Worm (Caenorhabditis elegans) whole organism, L4 larva: ENCODE results near the gene srg-60.

ENCODE experiments used
- D1046.2 ChIP-seq: fragments of 200-800 bp; sonication (Bioruptor generic); IDR thresholded peaks from 2 replicates; pipeline ENCODE4 v1.3.6; 2022; ENCODE audit warnings: missing genetic modification characterization, missing compliant biosample characterization
- F10B5.3 ChIP-seq: sonication (generic microtip); optimal IDR thresholded peaks from 2 replicates; lab custom pipeline; 2016; ENCODE audit warnings: mild to moderate bottlenecking, missing genetic modification characterization, missing compliant biosample characterization
- F26F4.8 ChIP-seq: fragments of 200-800 bp; sonication (Bioruptor generic); conservative IDR thresholded peaks from 2 replicates; pipeline ENCODE4 v1.3.6; 2022; ENCODE audit warnings: missing genetic modification characterization, missing compliant biosample characterization
- T26A8.4 ChIP-seq: fragments of 200-800 bp; sonication (Bioruptor generic); IDR thresholded peaks from 2 replicates; pipeline ENCODE4 v1.3.6; 2022; ENCODE audit warnings: missing genetic modification characterization, missing compliant biosample characterization
- Y5F2A.4 ChIP-seq: fragments of 200-800 bp; sonication (Bioruptor generic); optimal IDR thresholded peaks from 2 replicates; lab custom pipeline; 2018; ENCODE audit warnings: mild to moderate bottlenecking, missing genetic modification characterization, missing compliant biosample characterization
- attf-4 ChIP-seq: sonication (generic microtip); optimal IDR thresholded peaks from 3 replicates; lab custom pipeline; 2017; ENCODE audit warnings: missing biosample characterization, missing genetic modification characterization
- ceh-28 ChIP-seq: fragments of 150-350 bp; optimal IDR thresholded peaks from 2 replicates; lab custom pipeline; 2014; ENCODE audit warnings: missing biosample characterization, missing genetic modification reagents, missing genetic modification characterization
- ceh-32 ChIP-seq: sonication (generic microtip); optimal IDR thresholded peaks from 2 replicates; lab custom pipeline; 2016; ENCODE audit warnings: mild to moderate bottlenecking, missing genetic modification characterization, missing compliant biosample characterization; ENCODE audit not compliant: poor library complexity
- ceh-82 ChIP-seq: sonication (generic microtip); optimal IDR thresholded peaks from 2 replicates; lab custom pipeline; 2017; ENCODE audit warnings: missing biosample characterization, missing genetic modification characterization
- cey-2 ChIP-seq: sonication (generic microtip); optimal IDR thresholded peaks from 3 replicates; lab custom pipeline; 2017; ENCODE audit warnings: missing genetic modification characterization, mild to moderate bottlenecking, missing compliant biosample characterization, antibody characterized with exemption, borderline replicate concordance; ENCODE audit not compliant: insufficient read depth
- ctbp-1 ChIP-seq: fragments of 200-800 bp; sonication (Bioruptor generic); IDR thresholded peaks from 2 replicates; pipeline ENCODE4 v1.3.6; 2022; ENCODE audit warnings: missing genetic modification reagents, missing genetic modification characterization, missing compliant biosample characterization
- daf-12 ChIP-seq: fragments of 150-350 bp; optimal IDR thresholded peaks from 2 replicates; lab custom pipeline; 2014; ENCODE audit warnings: missing biosample characterization, missing genetic modification reagents, missing genetic modification characterization
- dmd-9 ChIP-seq: fragments of 200-800 bp; sonication (Bioruptor generic); IDR thresholded peaks from 2 replicates; pipeline ENCODE4 v1.3.6; 2022; ENCODE audit warnings: missing genetic modification reagents, missing genetic modification characterization, missing compliant biosample characterization
- duxl-1 ChIP-seq: sonication (generic microtip); optimal IDR thresholded peaks from 2 replicates; lab custom pipeline; 2016; ENCODE audit warnings: mild to moderate bottlenecking, missing genetic modification characterization, moderate library complexity, missing compliant biosample characterization; ENCODE audit not compliant: poor library complexity
- hif-1 ChIP-seq, 2 experiments: sonication (generic microtip); optimal IDR thresholded peaks; 2 replicates each; lab custom pipeline; 2016 to 2017; ENCODE audit warnings: missing compliant biosample characterization in 2 of 2, missing genetic modification characterization in 2 of 2, missing genetic modification reagents in 2 of 2, missing genotype in 2 of 2, mild to moderate bottlenecking in 1 of 2
- hlh-11 ChIP-seq: fragments of 200-800 bp; sonication (Bioruptor generic); optimal IDR thresholded peaks from 2 replicates; lab custom pipeline; 2018; ENCODE audit warnings: mild to moderate bottlenecking, missing genetic modification characterization, missing compliant biosample characterization
- lin-15B ChIP-seq: fragments of 150-350 bp; sonication (generic microtip); optimal IDR thresholded peaks from 3 replicates; lab custom pipeline; 2014; ENCODE audit warnings: missing biosample characterization, missing genetic modification characterization
- lin-38 ChIP-seq: fragments of 200-800 bp; sonication (Bioruptor generic); IDR thresholded peaks from 2 replicates; pipeline ENCODE4 v1.3.6; 2022; ENCODE audit warnings: missing genetic modification reagents, missing genetic modification characterization, missing compliant biosample characterization
- lir-3 ChIP-seq: sonication (generic microtip); optimal IDR thresholded peaks from 2 replicates; lab custom pipeline; 2016; ENCODE audit warnings: mild to moderate bottlenecking, missing genetic modification characterization, missing compliant biosample characterization
- madf-5 ChIP-seq, 2 experiments: fragments of 200-800 bp; sonication (Bioruptor generic); IDR thresholded peaks; 2 replicates each; pipeline ENCODE4 v1.3.6; 2022; ENCODE audit warnings: missing compliant biosample characterization in 2 of 2, missing genetic modification characterization in 2 of 2
- mdl-1 ChIP-seq, 2 experiments: fragments of 150-350 bp in 1 of 2; sonication (generic microtip) in 1 of 2; optimal IDR thresholded peaks; 2 replicates each; lab custom pipeline; 2014 to 2017; ENCODE audit warnings: missing biosample characterization in 2 of 2, missing genetic modification characterization in 2 of 2
- nhr-6 ChIP-seq: fragments of 150-350 bp; optimal IDR thresholded peaks from 2 replicates; lab custom pipeline; 2014; ENCODE audit warnings: missing biosample characterization, missing genetic modification characterization
- pqm-1 ChIP-seq: sonication (generic microtip); optimal IDR thresholded peaks from 2 replicates; lab custom pipeline; 2017; ENCODE audit warnings: missing biosample characterization, missing genetic modification characterization
- saeg-2 ChIP-seq: fragments of 200-800 bp; sonication (Bioruptor generic); IDR thresholded peaks from 2 replicates; pipeline ENCODE4 v1.3.6; 2022; ENCODE audit warnings: missing genetic modification reagents, missing genetic modification characterization, missing compliant biosample characterization
- skn-1 ChIP-seq: fragments of 150-350 bp; optimal IDR thresholded peaks from 2 replicates; lab custom pipeline; 2014; ENCODE audit warnings: missing biosample characterization, missing genetic modification characterization
- snpc-1.2 ChIP-seq: fragments of 200-800 bp; sonication (Bioruptor generic); IDR thresholded peaks from 2 replicates; pipeline ENCODE4 v1.3.6; 2022; ENCODE audit warnings: missing genetic modification reagents, missing genetic modification characterization, missing compliant biosample characterization
- spr-1 ChIP-seq: sonication (generic microtip); optimal IDR thresholded peaks from 2 replicates; lab custom pipeline; 2016; ENCODE audit warnings: mild to moderate bottlenecking, missing genetic modification characterization, missing compliant biosample characterization
- tag-97 ChIP-seq: fragments of 200-800 bp; sonication (Bioruptor generic); IDR thresholded peaks from 2 replicates; pipeline ENCODE4 v1.3.6; 2022; ENCODE audit warnings: missing genetic modification characterization, missing compliant biosample characterization
- unc-62 ChIP-seq, 3 experiments: fragments of 150-350 bp in 1 of 3; sonication (generic microtip); optimal IDR thresholded peaks in 2 of 3; peaks in 1 of 3; 1 replicate in 1 of 3; 2 replicates in 2 of 3; lab custom pipeline; 2014 to 2017; ENCODE audit warnings: missing biosample characterization in 3 of 3, missing genetic modification characterization in 3 of 3, missing genetic modification reagents in 3 of 3, missing genotype in 1 of 3
- vab-7 ChIP-seq: fragments of 200-800 bp; sonication (Bioruptor generic); IDR thresholded peaks from 2 replicates; pipeline ENCODE4 v1.3.6; 2022; ENCODE audit warnings: missing genetic modification reagents, missing genetic modification characterization, missing compliant biosample characterization
- zfp-3 ChIP-seq: fragments of 200-800 bp; sonication (Bioruptor generic); conservative IDR thresholded peaks from 2 replicates; pipeline ENCODE4 v1.3.6; 2022; ENCODE audit warnings: missing genetic modification reagents, missing genetic modification characterization, missing compliant biosample characterization
- zip-11 ChIP-seq: fragments of 200-800 bp; sonication (Bioruptor generic); IDR thresholded peaks from 2 replicates; pipeline ENCODE4 v1.3.6; 2022; ENCODE audit warnings: missing genetic modification characterization, missing compliant biosample characterization
- ztf-11 ChIP-seq: fragments of 150-350 bp; optimal IDR thresholded peaks from 2 replicates; lab custom pipeline; 2014; ENCODE audit warnings: missing biosample characterization, missing genetic modification characterization
- ztf-7 ChIP-seq: fragments of 150-350 bp; optimal IDR thresholded peaks from 2 replicates; lab custom pipeline; 2014; ENCODE audit warnings: missing biosample characterization, missing genetic modification characterization

srg-60 gene

ce11 chrV:2672603-2673002 is 49.9 kb downstream of the srg-60 start, which contains the start of gene W02G9.3 (continued):
- no peak for TF ChIP-seq snpc-1.2 (GFP tag; lab: Robert Waterston, UW)
- TF ChIP-seq pqm-1 (tag; lab: Kevin White, UChicago): no peak
- no peak for TF ChIP-seq ctbp-1
- TF ChIP-seq F26F4.8 (GFP tag; lab: Robert Waterston, UW): no peak
- no peak for TF ChIP-seq dmd-9 (GFP tag; lab: Robert Waterston, UW)
- TF ChIP-seq vab-7 (GFP tag; lab: Robert Waterston, UW): peak; percentile 27; the same call in 1 of the 2 replicates
- TF ChIP-seq madf-5 (GFP tag; IDR thresholded peaks at IDR 0.05; lab: Robert Waterston, UW): no peak
- TF ChIP-seq ceh-32 (tag; lab: Kevin White, UChicago): no peak
- TF ChIP-seq zfp-3 (GFP tag; lab: Robert Waterston, UW): no peak
- no peak for TF ChIP-seq Y5F2A.4 (GFP tag; lab: Kevin White, UChicago)
- TF ChIP-seq attf-4 (tag; lab: Kevin White, UChicago): no peak
- no peak for TF ChIP-seq ztf-11 (tag; lab: Kevin White, UChicago)
- peak; percentile 3 for TF ChIP-seq hlh-11 (tag; lab: Kevin White, UChicago)
- TF ChIP-seq D1046.2 (GFP tag; lab: Robert Waterston, UW): no peak
- TF ChIP-seq saeg-2 (GFP tag; lab: Robert Waterston, UW): no peak
- no peak for TF ChIP-seq cey-2 (tag; lab: Kevin White, UChicago)
- no peak for TF ChIP-seq F10B5.3 (tag; lab: Kevin White, UChicago)
- no peak for TF ChIP-seq tag-97 (GFP tag; lab: Robert Waterston, UW)
- TF ChIP-seq zip-11 (GFP tag; lab: Robert Waterston, UW): no peak
- TF ChIP-seq duxl-1 (tag; lab: Kevin White, UChicago): no peak
- no peak for TF ChIP-seq daf-12 (tag; lab: Kevin White, UChicago)
- no peak for TF ChIP-seq lir-3 (tag; lab: Kevin White, UChicago)
- TF ChIP-seq ztf-7 (tag; lab: Kevin White, UChicago): no peak
- TF ChIP-seq ceh-82 (tag; lab: Kevin White, UChicago): no peak
- peak; percentile 22 for TF ChIP-seq nhr-6 (tag; lab: Kevin White, UChicago)
- TF ChIP-seq unc-62 (GFP tag; optimal IDR thresholded peaks at IDR 0.05 in 1 of 2; lab: Kevin White, UChicago): no peak
- TF ChIP-seq unc-62 (tag; optimal IDR thresholded peaks at IDR 0.05; lab: Kevin White, UChicago): no peak
- TF ChIP-seq lin-15B (tag; lab: Kevin White, UChicago): no peak
- no peak for TF ChIP-seq skn-1 (tag; lab: Kevin White, UChicago)
- TF ChIP-seq lin-38 (GFP tag; lab: Robert Waterston, UW): peak; percentile 97
- TF ChIP-seq spr-1 (tag; lab: Kevin White, UChicago): no peak
- TF ChIP-seq T26A8.4: no peak
- no peak for TF ChIP-seq ceh-28 (tag; lab: Kevin White, UChicago)
- peak in 1 of 2 experiments; percentile 71 for TF ChIP-seq hif-1 (tag; optimal IDR thresholded peaks at IDR 0.05; lab: Kevin White, UChicago)
- TF ChIP-seq mdl-1 (tag; optimal IDR thresholded peaks at IDR 0.05; lab: Kevin White, UChicago): no peak
